Worm (Caenorhabditis elegans): ENCODE data around the gene nhr-34.

The nhr-34 gene

DNA sequence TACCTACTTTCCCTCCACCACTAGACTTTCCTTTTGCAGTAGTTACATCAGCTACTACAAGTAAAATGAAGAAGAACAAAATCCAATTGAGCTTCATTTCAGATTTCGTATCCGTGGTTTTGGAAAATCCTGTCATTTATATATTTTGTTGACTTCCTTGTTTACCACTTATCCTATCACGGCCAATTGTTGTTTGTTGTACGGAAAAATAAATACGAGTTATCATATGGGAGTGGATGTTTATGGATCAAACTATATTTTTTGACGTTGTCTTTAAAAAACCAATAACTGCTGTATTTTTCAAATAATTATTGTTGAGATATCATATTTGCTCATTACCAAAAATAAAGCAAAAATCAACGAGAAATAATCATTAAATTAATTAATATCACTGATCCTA, 52.2 kb downstream of the nhr-34 start, which contains the start of gene W09C2.9:
Gene W09C2.9, minus strand, starts transcription at position 101 of the 400 bp plus-strand sequence.
- TF ChIP-seq nhr-237 (tag; optimal IDR thresholded peaks at IDR 0.05) = no peak
- TF ChIP-seq R02D3.7 (tag; optimal IDR thresholded peaks at IDR 0.05) = no peak
- no peak for TF ChIP-seq hmg-1.1 (GFP tag; IDR thresholded peaks at IDR 0.05)
- no peak for TF ChIP-seq ceh-82 (tag; optimal IDR thresholded peaks at IDR 0.05)
- no peak for TF ChIP-seq F49E8.2 (tag; optimal IDR thresholded peaks at IDR 0.05; ENCODE audit: borderline replicate concordance)

DNA sequence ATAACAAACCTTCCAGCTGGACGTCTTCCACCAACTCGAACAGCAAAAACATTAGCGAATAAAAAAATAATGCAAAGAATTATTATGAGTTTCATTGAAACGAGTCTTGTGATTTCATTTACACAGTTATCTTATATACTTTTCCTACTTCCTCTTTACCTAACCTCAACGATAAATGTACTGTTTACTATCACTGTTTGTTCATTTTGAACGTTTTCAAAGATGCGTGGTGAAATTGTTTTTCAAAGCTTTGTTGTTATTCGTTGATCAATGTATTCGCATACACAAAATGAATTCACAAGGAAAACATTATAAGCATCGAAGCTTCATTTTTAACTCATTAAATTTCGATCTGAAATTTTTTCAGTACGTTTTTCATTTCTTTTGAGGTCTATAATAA, 53.2 kb downstream of the nhr-34 start, which contains the start of gene W09C2.7:
Gene W09C2.7, minus strand, starts transcription at position 101 of the 400 bp plus-strand sequence.
- no peak for TF ChIP-seq daf-12 (tag; optimal IDR thresholded peaks at IDR 0.05)
- TF ChIP-seq zip-11 (GFP tag; IDR thresholded peaks at IDR 0.05) = no peak
- TF ChIP-seq ztf-7 (tag; optimal IDR thresholded peaks at IDR 0.05) = no peak
- no peak for TF ChIP-seq vab-7 (GFP tag; IDR thresholded peaks at IDR 0.05)
- TF ChIP-seq set-16 (GFP tag; IDR thresholded peaks at IDR 0.05) = no peak
- no peak for TF ChIP-seq sdz-12 (GFP tag; optimal IDR thresholded peaks at IDR 0.05)
- no peak for TF ChIP-seq arid-1 (GFP tag; conservative IDR thresholded peaks at IDR 0.05)

DNA sequence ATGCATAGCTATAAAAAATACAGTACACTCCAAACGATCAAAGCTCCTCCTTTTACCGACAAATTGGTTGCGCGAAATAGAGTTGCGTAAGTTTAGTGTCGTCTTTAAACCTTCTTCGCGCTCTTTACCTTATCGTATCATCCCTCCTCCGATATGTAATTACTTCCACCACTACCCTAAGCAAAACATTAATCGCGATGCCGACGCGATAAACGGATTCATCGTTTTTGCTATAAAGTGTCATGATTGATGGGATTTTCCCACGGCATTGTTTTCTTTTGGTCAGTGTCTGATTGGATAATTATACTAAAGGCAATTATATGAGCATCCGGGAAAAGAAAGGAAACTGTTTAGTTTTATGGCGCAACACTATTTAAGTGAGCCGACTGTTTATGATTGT, 56.6 kb downstream of the nhr-34 start:
- peak in 1 of 2 experiments; percentile 12 for TF ChIP-seq unc-62 (GFP tag; optimal IDR thresholded peaks at IDR 0.05 in 1 of 2)
- no peak for TF ChIP-seq unc-62 (tag; optimal IDR thresholded peaks at IDR 0.05)
- TF ChIP-seq pha-4 (GFP tag; IDR thresholded peaks at IDR 0.05) = no peak
- no peak for TF ChIP-seq pha-4 (tag; optimal IDR thresholded peaks at IDR 0.05)

DNA sequence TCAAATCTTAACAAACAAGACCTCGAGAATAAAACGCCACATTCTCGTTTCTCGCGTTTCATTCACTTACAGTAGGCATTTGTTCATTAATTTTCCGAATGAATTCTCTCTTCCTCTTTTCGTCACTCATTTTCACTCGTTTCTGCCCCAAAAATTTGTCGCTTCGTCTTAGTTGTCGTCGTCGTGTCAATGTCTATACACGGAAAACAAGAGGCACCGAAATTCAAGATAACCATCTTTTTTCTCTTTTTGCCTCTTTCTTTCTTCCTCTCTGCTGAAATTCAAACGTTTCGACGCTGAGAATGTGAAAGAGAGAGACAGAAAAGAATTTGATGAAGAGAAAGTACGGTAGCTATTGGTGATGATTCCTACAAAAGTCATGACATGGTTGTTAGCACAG, 57.5 kb downstream of the nhr-34 start:
- TF ChIP-seq aha-1 (tag) (no peak), hmg-1.1 (GFP tag; IDR thresholded peaks at IDR 0.05) (0 out of 2 replicates have a peak, but pooled peaks have one; percentile 12), unc-62 (GFP tag; optimal IDR thresholded peaks at IDR 0.05 in 1 of 2) (peak in 1 of 2 experiments; percentile 49), unc-62 (tag; optimal IDR thresholded peaks at IDR 0.05) (no peak)

DNA sequence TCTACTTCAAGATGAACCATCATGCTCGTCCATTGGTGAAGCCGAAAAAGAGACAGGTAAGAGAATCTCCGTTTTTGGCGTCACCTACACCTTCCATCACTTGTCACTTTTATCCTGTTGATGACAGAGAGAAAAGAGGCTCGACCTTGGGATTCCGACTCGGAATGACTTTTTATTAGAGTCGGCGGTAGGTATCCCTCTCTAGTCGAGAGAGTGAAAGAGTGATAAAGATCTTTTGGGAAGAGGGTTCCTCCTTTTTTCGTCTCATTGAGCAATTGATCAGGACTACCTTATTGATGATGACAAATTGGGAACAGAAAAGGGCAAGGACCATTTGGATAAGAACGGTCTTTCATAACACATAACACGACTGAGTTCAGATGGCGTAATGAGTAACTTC, 58.1 kb downstream of the nhr-34 start:
- TF ChIP-seq nhr-41 (GFP tag; IDR thresholded peaks at IDR 0.05) (no peak), unc-62 (GFP tag; optimal IDR thresholded peaks at IDR 0.05 in 1 of 2) (peak in 1 of 2 experiments; percentile 88), unc-62 (tag; optimal IDR thresholded peaks at IDR 0.05) (no peak), madf-9 (GFP tag; conservative IDR thresholded peaks at IDR 0.05) (no peak), gei-8 (GFP tag; optimal IDR thresholded peaks at IDR 0.05) (no peak), daf-12 (tag; optimal IDR thresholded peaks at IDR 0.05) (no peak), snpc-1.2 (GFP tag; IDR thresholded peaks at IDR 0.05) (no peak), ceh-62 (tag; optimal IDR thresholded peaks at IDR 0.05) (no peak), ceh-28 (tag; optimal IDR thresholded peaks at IDR 0.05) (no peak)

DNA sequence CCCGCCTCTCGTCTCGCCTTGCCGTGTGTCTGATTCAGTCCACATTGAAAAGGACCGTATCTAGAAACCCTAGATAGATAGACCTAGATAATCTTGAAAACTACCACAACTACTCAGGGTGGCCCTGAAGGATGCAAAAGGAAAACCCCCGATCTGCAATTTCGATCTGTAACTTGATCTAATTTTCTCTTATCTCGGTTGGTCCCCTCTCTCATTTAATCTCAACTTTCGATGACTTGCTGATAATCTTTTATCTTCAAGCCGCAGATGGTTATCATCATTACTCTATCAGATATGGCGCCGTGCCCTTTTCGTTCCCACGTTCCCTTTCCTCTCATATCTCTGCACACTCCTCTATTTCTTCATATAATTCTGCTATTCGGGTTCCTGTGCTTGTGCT, 60.0 kb downstream of the nhr-34 start:
- TF ChIP-seq sdz-12 (GFP tag; optimal IDR thresholded peaks at IDR 0.05) = no peak
- no peak for TF ChIP-seq set-16 (GFP tag; IDR thresholded peaks at IDR 0.05)
- TF ChIP-seq zfp-2 (tag; optimal IDR thresholded peaks at IDR 0.05) = no peak
- TF ChIP-seq ceh-44 (GFP tag; IDR thresholded peaks at IDR 0.05) = no peak
- no peak for TF ChIP-seq D1046.2 (GFP tag; IDR thresholded peaks at IDR 0.05)
- TF ChIP-seq fkh-10 (GFP tag; optimal IDR thresholded peaks at IDR 0.05) = no peak
- TF ChIP-seq lin-38 (GFP tag; IDR thresholded peaks at IDR 0.05) = no peak
- TF ChIP-seq ztf-7 (tag; optimal IDR thresholded peaks at IDR 0.05) = no peak
- TF ChIP-seq nhr-237 (tag; optimal IDR thresholded peaks at IDR 0.05) = no peak
- TF ChIP-seq nhr-77 (tag; optimal IDR thresholded peaks at IDR 0.05) = no peak
- TF ChIP-seq gei-8 (GFP tag; optimal IDR thresholded peaks at IDR 0.05) = no peak
- TF ChIP-seq pqm-1 (tag; optimal IDR thresholded peaks at IDR 0.05) = no peak
- TF ChIP-seq madf-9 (GFP tag; conservative IDR thresholded peaks at IDR 0.05) = no peak
- no peak for TF ChIP-seq daf-12 (tag; optimal IDR thresholded peaks at IDR 0.05)

DNA sequence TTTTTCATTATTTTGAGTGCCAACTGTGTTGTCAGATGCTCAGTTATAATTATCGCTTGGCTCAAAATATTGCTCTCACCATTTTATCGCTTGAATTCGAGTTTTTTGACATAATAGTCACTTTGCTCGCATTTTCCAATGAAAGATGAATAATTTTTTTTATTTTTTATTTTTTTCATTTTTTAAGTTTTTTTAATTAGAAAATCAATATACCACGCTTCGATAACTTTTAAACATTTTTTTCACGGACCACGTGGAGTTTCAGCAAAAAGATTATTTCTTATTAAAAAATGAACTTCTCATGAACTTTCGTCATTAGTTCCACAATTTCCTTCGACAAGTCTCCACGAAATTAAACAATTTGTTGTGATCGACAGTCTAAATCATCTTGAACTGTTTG, 60.8 kb downstream of the nhr-34 start, which contains the start of gene elt-1:
Gene elt-1, plus strand, starts transcription at position 301 of the 400 bp plus-strand sequence.
- no peak for TF ChIP-seq lin-38 (GFP tag; IDR thresholded peaks at IDR 0.05)
- TF ChIP-seq zfp-2 (tag; optimal IDR thresholded peaks at IDR 0.05) = no peak
- TF ChIP-seq jun-1 (tag; optimal IDR thresholded peaks at IDR 0.05) = no peak
- TF ChIP-seq spr-1 (tag; optimal IDR thresholded peaks at IDR 0.05) = no peak
- no peak for TF ChIP-seq lim-7 (GFP tag; IDR thresholded peaks at IDR 0.05)
- no peak for TF ChIP-seq R02D3.7 (tag; optimal IDR thresholded peaks at IDR 0.05)
- no peak for TF ChIP-seq fkh-10 (GFP tag; optimal IDR thresholded peaks at IDR 0.05)
- TF ChIP-seq dmd-8 (GFP tag; IDR thresholded peaks at IDR 0.05) = no peak
- no peak for TF ChIP-seq zip-2 (tag; optimal IDR thresholded peaks at IDR 0.05)

Data from whole organism, L4 larva.